Fruit fly (Drosophila melanogaster) whole organism, prepupa: Measurements from ENCODE around the gene CG10096.

ENCODE experiments used
- CG11902 ChIP-seq: fragments of 200-800 bp; sonication (Bioruptor generic); optimal IDR thresholded peaks from 3 replicates; lab custom pipeline; 2016; ENCODE audit warnings: missing biosample characterization, missing genetic modification characterization
- lz ChIP-seq: fragments of 200-800 bp; sonication (Bioruptor generic); optimal IDR thresholded peaks from 3 replicates; lab custom pipeline; 2016; ENCODE audit warnings: missing biosample characterization, missing genetic modification characterization
- vri ChIP-seq: fragments of 200-800 bp; sonication (Bioruptor generic); optimal IDR thresholded peaks from 3 replicates; lab custom pipeline; 2016; ENCODE audit warnings: missing biosample characterization, mild to moderate bottlenecking, missing genetic modification characterization

CG10096 gene

dm6 chr3R:12341374-12341773, 54.4 kb downstream of the CG10096 start, which contains the start of gene Sgsf:
Sgsf (plus strand) TSS chr3R:12341674.
- TF ChIP-seq lz (GFP tag; lab: Kevin White, UChicago) (no peak), CG11902 (no peak), vri (peak; percentile 30)
